Worm (Caenorhabditis elegans) whole organism, L4/young adult: ENCODE data around the gene tsp-18.

Experiments used
- W03F9.2 ChIP-seq: fragments of 150-350 bp; optimal IDR thresholded peaks from 2 replicates; lab custom pipeline; 2014; ENCODE audit warnings: missing biosample characterization, missing genetic modification characterization
- dao-5 ChIP-seq: sonication (generic microtip); optimal IDR thresholded peaks from 2 replicates; lab custom pipeline; 2016; ENCODE audit warnings: missing genotype, missing genetic modification characterization, moderate library complexity, missing compliant biosample characterization
- him-1 ChIP-seq: sonication (generic microtip); optimal IDR thresholded peaks from 2 replicates; lab custom pipeline; 2016; ENCODE audit warnings: missing genotype, missing genetic modification reagents, missing genetic modification characterization, missing compliant biosample characterization

DNA sequence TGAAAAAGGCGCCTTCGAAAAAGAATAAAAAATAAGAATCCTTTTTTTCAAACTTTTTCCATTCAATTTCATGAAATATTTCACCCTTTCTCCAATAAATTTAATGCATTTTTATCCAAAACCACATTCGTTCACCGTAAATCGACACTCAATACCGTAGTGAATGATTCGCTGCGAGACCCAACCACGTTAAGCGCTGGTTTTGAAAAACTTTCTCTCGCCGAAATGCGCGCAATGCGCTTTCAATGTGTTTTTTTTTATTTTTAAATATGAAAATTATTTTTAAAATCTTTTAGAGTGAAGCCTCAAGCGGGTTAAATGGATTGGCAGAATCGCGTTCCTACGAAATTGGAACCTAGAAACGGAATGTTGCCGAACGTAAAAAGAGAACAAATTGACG lies 1.9 kb downstream of the tsp-18 start, which contains the start of gene F59G1.8:
- TF ChIP-seq dao-5, result no peak
- TF ChIP-seq him-1, result no peak
- TF ChIP-seq W03F9.2, result no peak
